Worm (Caenorhabditis elegans) whole organism, mixed stage, embryonic: ENCODE data around the gene Y38H6C.24.

ENCODE experiments used
- bed-3 ChIP-seq: fragments of 200-800 bp; sonication (Bioruptor generic); optimal IDR thresholded peaks from 3 replicates; lab custom pipeline; 2018; ENCODE audit warnings: mild to moderate bottlenecking, missing genetic modification characterization, moderate library complexity, missing compliant biosample characterization
- elt-1 ChIP-seq: sonication (generic microtip); optimal IDR thresholded peaks from 2 replicates; lab custom pipeline; 2017; ENCODE audit warnings: missing genetic modification characterization, mild to moderate bottlenecking, missing compliant biosample characterization, antibody characterized with exemption, moderate library complexity, borderline replicate concordance; ENCODE audit not compliant: insufficient read depth
- lin-13 ChIP-seq: fragments of 150-350 bp; optimal IDR thresholded peaks from 2 replicates; lab custom pipeline; 2014; ENCODE audit warnings: missing biosample characterization, missing genetic modification characterization
- nhr-12 ChIP-seq: fragments of 150-350 bp; optimal IDR thresholded peaks from 2 replicates; lab custom pipeline; 2014; ENCODE audit warnings: missing biosample characterization, missing genetic modification characterization
- nhr-2 ChIP-seq: fragments of 150-350 bp; optimal IDR thresholded peaks from 2 replicates; lab custom pipeline; 2014; ENCODE audit warnings: missing biosample characterization, missing genetic modification characterization
- pha-4 ChIP-seq: fragments of 150-350 bp; optimal IDR thresholded peaks from 2 replicates; lab custom pipeline; 2018; ENCODE audit warnings: missing biosample characterization, missing genetic modification reagents, missing genetic modification characterization
- snpc-4 ChIP-seq: fragments of 150-350 bp; optimal IDR thresholded peaks from 2 replicates; lab custom pipeline; 2014; ENCODE audit warnings: missing biosample characterization, missing genetic modification characterization
- tbx-8 ChIP-seq: fragments of 200-800 bp; sonication (Bioruptor generic); optimal IDR thresholded peaks from 2 replicates; lab custom pipeline; 2018; ENCODE audit warnings: mild to moderate bottlenecking, missing genetic modification characterization, moderate library complexity, missing compliant biosample characterization

ce11 chrV:20551096-20551495, 24.9 kb downstream of the Y38H6C.24 start, which contains the start of gene Y38H6C.20:
- TF ChIP-seq bed-3 (GFP tag; lab: Kevin White, UChicago) (no peak), snpc-4 (no peak), nhr-2 (tag; lab: Kevin White, UChicago) (no peak), lin-13 (no peak), nhr-12 (tag; lab: Kevin White, UChicago) (no peak), pha-4 (tag; lab: Kevin White, UChicago) (no peak), tbx-8 (GFP tag; lab: Kevin White, UChicago) (no peak), elt-1 (no peak)
